Fruit fly (Drosophila melanogaster) whole organism, larva: ENCODE data around the gene tsl.

Experiments
- noc ChIP-seq: fragments of 200-800 bp; sonication (Bioruptor generic); optimal IDR thresholded peaks from 3 replicates; lab custom pipeline; 2019; ENCODE audit warnings: missing biosample characterization, mild to moderate bottlenecking, missing genetic modification characterization, moderate library complexity

tsl gene

DNA sequence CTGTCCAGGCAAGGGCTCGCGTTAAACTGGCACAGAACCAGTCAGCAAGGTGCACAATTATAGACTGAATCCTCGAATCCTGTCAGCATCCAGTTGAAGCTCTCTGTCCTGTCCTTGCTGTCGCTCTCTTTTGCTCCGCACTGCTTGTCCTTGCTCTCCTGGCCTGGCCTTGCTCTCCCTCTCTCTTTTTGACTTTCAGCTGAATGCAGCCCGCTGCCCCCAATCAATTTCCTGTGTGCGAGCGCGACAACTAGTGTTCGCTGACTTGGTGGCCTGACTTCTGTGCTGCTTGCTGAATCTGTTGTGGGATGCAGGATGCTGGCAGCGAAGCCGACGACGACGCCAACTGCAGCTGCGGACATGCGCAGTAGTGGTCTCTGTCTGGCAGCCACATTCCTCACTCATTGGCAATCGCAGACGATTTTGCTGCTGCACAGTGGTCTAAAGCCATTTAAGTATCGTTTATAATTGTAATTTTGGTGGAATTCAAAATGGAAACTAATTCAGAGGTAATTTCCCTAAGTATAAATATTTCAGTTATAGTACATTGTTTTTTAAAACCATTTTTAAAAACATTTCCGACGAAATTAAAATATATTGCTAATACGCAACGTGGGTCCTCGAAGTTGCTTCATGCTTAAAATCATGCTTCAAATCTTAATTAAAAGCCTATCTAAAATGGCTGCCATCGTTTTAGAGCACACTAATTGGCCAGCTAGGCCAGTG is 26.4 kb upstream of the tsl start:
- no peak for TF ChIP-seq noc (tag; lab: Kevin White, UChicago)

DNA sequence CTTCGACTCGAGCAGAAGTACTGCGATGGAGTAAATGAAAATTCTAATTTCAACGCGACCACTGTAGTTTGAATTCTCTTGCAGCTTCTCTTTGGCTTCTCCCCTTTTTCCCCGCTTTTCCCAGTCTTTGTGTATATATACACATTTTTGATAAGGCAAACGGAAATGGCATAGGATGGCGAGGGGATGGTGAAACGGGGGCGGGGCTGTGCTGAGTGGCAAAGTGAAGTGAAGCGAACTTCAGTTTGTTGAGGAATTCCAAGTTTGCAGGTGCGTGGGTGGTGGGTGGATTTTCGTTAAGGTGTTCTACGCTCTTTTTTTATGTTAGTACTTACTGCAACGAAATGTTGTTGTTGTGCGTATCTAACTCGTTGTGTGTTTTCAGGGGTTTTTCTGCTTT is 24.9 kb upstream of the tsl start:
- no peak for TF ChIP-seq noc (tag; lab: Kevin White, UChicago)

DNA sequence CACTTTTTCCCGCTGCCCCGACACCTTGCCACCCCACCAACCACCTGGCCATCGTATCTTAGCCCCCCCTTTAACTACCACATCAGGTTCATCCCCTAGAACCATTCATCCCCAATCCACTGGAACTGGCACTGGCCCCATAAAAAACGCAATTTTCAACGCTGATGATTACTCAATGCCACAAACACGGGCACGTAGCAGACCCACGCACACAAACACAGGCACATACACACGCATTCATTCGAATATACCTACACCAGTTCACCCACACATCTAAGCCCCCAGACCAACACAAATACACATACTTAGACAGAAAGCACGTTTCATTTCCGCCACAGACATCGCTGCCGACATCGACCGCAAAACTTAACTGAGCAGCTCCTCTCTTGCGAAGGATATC is 11.4 kb upstream of the tsl start:
- no peak for TF ChIP-seq noc (tag; lab: Kevin White, UChicago)

- no peak for TF ChIP-seq noc (tag; lab: Kevin White, UChicago)
Measured at dm6 chr3R:21790392-21790791, 8.1 kb upstream of the tsl start.

DNA sequence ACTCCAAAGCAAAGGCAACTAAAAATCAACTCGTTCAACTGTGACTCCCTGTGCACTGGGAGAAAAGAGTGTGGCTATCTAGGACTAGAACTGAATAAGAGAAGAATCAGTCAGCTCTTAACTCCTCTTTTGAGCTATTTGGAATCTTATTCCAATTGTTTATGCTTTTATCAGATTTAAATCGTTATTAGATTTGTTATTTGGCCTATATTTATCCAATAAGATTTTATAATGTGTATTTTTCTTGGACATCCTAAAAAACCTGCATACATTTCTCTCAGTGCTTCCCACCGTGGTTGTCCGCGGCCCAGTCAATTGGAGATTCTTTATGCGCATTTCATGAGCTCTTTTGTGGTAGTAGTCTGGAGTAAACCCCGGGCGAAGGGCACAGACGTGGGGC is 888 bp downstream of the tsl start:
- peak; percentile 68 for TF ChIP-seq noc (tag; lab: Kevin White, UChicago)

DNA sequence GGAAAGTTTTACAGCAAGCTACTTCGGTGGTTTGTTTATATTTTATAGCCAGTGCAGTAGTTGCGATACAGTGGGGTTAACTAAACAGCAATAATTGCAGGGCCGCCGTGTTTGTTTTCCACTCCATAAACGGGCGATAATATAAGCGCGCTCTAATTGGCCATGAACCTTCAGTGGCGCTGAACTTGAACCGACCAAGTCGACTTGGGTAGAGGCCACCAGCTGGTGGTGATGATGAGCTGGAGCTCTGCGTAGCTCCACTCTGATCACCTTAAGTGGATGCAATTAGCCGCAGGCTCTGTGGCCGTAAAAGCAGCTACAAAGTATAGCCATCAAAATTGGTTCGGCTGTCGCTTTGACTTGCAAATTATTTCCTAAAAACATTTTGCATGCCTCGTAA is 2.2 kb downstream of the tsl start:
- no peak for TF ChIP-seq noc (tag; lab: Kevin White, UChicago)

- TF ChIP-seq noc (tag; lab: Kevin White, UChicago), result no peak
Measured at dm6 chr3R:21777660-21778059, 4.7 kb downstream of the tsl start, which contains the start of gene Polr1H. Gene Polr1H, minus strand, starts transcription at chr3R:21777847.

dm6 chr3R:21775766-21776165 is 6.6 kb downstream of the tsl start, which contains the start of the genes GABA-B-R2 and CG6800:
Gene GABA-B-R2, minus strand, starts transcription at chr3R:21775840.
Gene CG6800, plus strand, starts transcription at chr3R:21776138.
- TF ChIP-seq noc (tag; lab: Kevin White, UChicago), result no peak

- no peak for TF ChIP-seq noc (tag; lab: Kevin White, UChicago)
Measured at dm6 chr3R:21769218-21769617, 13.1 kb downstream of the tsl start, which contains the start of gene Burs. Gene Burs, plus strand, starts transcription at chr3R:21769518.

DNA sequence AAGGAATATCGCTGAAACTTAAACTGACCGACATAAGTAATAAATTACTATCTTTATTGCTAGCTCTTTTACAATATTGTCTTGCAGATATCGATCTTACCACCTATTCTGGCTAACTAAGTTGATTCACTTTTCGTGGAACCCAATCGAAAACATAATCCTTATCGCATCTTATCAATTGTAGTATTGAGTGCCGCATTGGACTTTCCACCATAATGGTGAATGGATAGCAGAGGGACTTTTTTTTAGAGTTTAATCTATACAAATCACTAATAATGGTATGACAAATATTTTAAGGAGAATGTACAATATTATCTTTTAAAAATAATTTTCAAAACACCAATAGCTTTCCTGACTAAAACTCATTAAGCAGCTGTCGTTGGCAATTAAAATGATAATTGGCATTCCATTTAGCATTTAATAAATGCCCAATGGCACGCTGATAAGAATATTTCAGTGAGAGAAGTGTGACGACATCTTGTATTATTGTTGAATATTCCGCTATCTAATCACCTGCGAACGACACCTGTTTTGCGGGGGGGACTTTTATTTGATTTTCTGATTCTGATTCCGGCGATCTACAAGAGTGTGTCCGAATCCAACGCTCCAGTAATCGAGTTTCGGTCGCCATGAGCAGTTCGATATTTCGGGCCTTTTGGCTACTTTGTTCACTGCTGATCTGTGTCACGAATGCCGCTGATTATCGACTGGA is 24.0 kb downstream of the tsl start, which contains the start of gene CG42335:
TSS of gene CG42335 (plus strand) at position 620 of the 712 bp plus-strand sequence.
- peak; percentile 45 for TF ChIP-seq noc (tag; lab: Kevin White, UChicago)

dm6 chr3R:21757550-21757949 is 24.8 kb downstream of the tsl start:
- TF ChIP-seq noc (tag; lab: Kevin White, UChicago), result peak; percentile 20

dm6 chr3R:21753974-21754373 is 28.4 kb downstream of the tsl start, which contains the start of gene CG31198:
Gene CG31198, plus strand, starts transcription at chr3R:21754324.
- TF ChIP-seq noc (tag; lab: Kevin White, UChicago), result peak; percentile 37

DNA sequence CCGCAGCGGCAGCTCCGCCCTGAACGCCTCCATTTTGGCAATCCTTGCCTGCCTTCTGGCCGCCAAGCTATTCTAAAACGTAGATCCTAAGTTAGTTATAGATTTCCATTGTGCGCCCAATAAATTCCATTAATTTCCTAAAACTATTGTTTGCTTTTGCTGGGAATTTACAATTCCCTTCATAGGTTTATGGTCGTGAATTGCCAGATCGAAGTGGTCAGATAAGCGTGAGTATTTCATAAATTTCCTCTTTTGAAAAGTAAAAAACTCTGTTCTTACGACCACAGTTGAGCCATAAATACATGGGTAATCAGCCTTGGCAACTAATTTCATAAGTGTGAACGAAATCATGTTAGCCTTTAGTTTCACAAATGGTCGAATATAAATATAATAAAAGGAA is 29.2 kb downstream of the tsl start:
- peak; percentile 86 for TF ChIP-seq noc (tag; lab: Kevin White, UChicago)

dm6 chr3R:21748954-21749920 is 33.1 kb downstream of the tsl start, which contains the start of gene CG31233:
Gene CG31233, plus strand, starts transcription at chr3R:21749853.
- peak; percentile 54 for TF ChIP-seq noc (tag; lab: Kevin White, UChicago)

DNA sequence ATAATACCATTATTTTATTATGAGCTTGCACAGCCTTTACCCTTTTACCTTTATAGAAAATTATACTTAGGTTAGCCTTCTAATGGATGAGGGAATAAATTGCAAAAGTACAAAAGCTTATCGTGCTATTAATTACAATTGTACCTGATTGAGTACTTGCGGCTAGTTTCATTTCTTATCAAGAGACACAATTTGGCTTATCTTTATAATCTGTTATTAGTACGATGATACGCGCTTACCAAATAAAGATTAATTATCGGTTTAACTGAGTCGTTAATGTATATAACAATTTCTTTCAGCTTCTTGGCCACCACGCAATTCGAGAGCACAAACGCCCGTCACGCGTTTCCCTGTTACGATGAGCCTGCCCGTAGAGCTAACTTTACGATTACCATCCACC is 36.4 kb downstream of the tsl start:
- no peak for TF ChIP-seq noc (tag; lab: Kevin White, UChicago)
